Fruit fly (Drosophila melanogaster) whole organism, embryonic: ENCODE data around the gene Nepl13.

Source experiments
- Blimp-1 ChIP-seq: fragments of 200-800 bp; sonication (Bioruptor generic); optimal IDR thresholded peaks from 3 replicates; lab custom pipeline; 2018; ENCODE audit warnings: missing biosample characterization, missing genetic modification characterization, mild to moderate bottlenecking, moderate library complexity, missing genetic modification reagents
- CG10565 ChIP-seq: fragments of 200-800 bp; sonication (Bioruptor generic); optimal IDR thresholded peaks from 3 replicates; lab custom pipeline; 2016; ENCODE audit warnings: missing biosample characterization, mild to moderate bottlenecking, missing genetic modification characterization
- CG10654 ChIP-seq: fragments of 200-800 bp; sonication (Bioruptor generic); optimal IDR thresholded peaks from 2 replicates; lab custom pipeline; 2016; ENCODE audit warnings: missing biosample characterization, missing genetic modification characterization
- CG10959 ChIP-seq: fragments of 200-800 bp; sonication (Bioruptor generic); IDR thresholded peaks from 2 replicates; pipeline ENCODE4 v1.3.6; 2022; ENCODE audit warnings: missing biosample characterization, missing genetic modification characterization
- CG10979 ChIP-seq: fragments of 200-800 bp; sonication (Bioruptor generic); optimal IDR thresholded peaks from 2 replicates; lab custom pipeline; 2018; ENCODE audit warnings: missing biosample characterization, mild to moderate bottlenecking, missing genetic modification characterization, moderate library complexity
- CG13424 ChIP-seq: fragments of 200-800 bp; sonication (Bioruptor generic); optimal IDR thresholded peaks from 2 replicates; lab custom pipeline; 2019; ENCODE audit warnings: missing biosample characterization, mild to moderate bottlenecking, missing genetic modification characterization, moderate library complexity
- CG1602 ChIP-seq: fragments of 200-800 bp; sonication (Bioruptor generic); optimal IDR thresholded peaks from 3 replicates; lab custom pipeline; 2016; ENCODE audit warnings: missing biosample characterization, missing genetic modification characterization
- CG2712 ChIP-seq: fragments of 200-800 bp; optimal IDR thresholded peaks from 3 replicates; lab custom pipeline; 2019; ENCODE audit warnings: missing biosample characterization, mild to moderate bottlenecking, missing genetic modification characterization, moderate library complexity
- CG31224 ChIP-seq: fragments of 200-800 bp; sonication (Bioruptor generic); IDR thresholded peaks from 2 replicates; pipeline ENCODE4 v1.3.6; 2022; ENCODE audit warnings: missing biosample characterization, missing genetic modification characterization
- CG3726 ChIP-seq: fragments of 200-800 bp; sonication (Bioruptor generic); IDR thresholded peaks from 3 replicates; pipeline ENCODE4, ENCODE4 v1.3.6; 2022; ENCODE audit warnings: missing biosample characterization, missing genetic modification characterization
- CG4617 ChIP-seq: fragments of 200-800 bp; sonication (Bioruptor generic); optimal IDR thresholded peaks from 3 replicates; lab custom pipeline; 2016; ENCODE audit warnings: missing biosample characterization, missing genetic modification characterization, borderline replicate concordance
- CG6254 ChIP-seq: fragments of 200-800 bp; sonication (Bioruptor generic); optimal IDR thresholded peaks from 3 replicates; lab custom pipeline; 2017; ENCODE audit warnings: mild to moderate bottlenecking, missing biosample characterization, missing genetic modification reagents, missing genetic modification characterization
- CG6683 ChIP-seq: fragments of 200-800 bp; sonication (Bioruptor generic); optimal IDR thresholded peaks from 2 replicates; lab custom pipeline; 2017; ENCODE audit warnings: missing biosample characterization, mild to moderate bottlenecking, missing genetic modification characterization, missing genetic modification reagents
- CG6689 ChIP-seq: fragments of 200-800 bp; sonication (Bioruptor generic); IDR thresholded peaks from 2 replicates; pipeline ENCODE4 v1.3.6; 2022; ENCODE audit warnings: missing biosample characterization, missing genetic modification characterization
- CG8388 ChIP-seq: fragments of 200-800 bp; sonication (Bioruptor generic); optimal IDR thresholded peaks from 2 replicates; lab custom pipeline; 2019; ENCODE audit warnings: missing biosample characterization, mild to moderate bottlenecking, missing genetic modification characterization, moderate library complexity
- CG8478 ChIP-seq: fragments of >200 bp; optimal IDR thresholded peaks from 2 replicates; lab custom pipeline; 2018
- CG8765 ChIP-seq: fragments of 200-800 bp; sonication (Bioruptor generic); IDR thresholded peaks from 2 replicates; pipeline ENCODE4 v1.3.6; 2022; ENCODE audit warnings: missing biosample characterization, missing genetic modification characterization
- CG9215 ChIP-seq: fragments of 200-800 bp; sonication (Bioruptor generic); IDR thresholded peaks from 2 replicates; pipeline ENCODE4 v1.3.6; 2022; ENCODE audit warnings: missing biosample characterization, missing genetic modification characterization
- CrebB ChIP-seq: fragments of 200-800 bp; sonication (Bioruptor generic); optimal IDR thresholded peaks from 3 replicates; lab custom pipeline; 2018; ENCODE audit warnings: missing biosample characterization, mild to moderate bottlenecking, missing genetic modification characterization
- ERR ChIP-seq: fragments of 200-800 bp; sonication (Bioruptor generic); optimal IDR thresholded peaks from 2 replicates; lab custom pipeline; 2016; ENCODE audit warnings: missing biosample characterization, missing genetic modification characterization
- Ets97D ChIP-seq: fragments of 200-800 bp; sonication (Bioruptor generic); optimal IDR thresholded peaks from 3 replicates; lab custom pipeline; 2016; ENCODE audit warnings: missing biosample characterization, missing genetic modification characterization
- Fer1 ChIP-seq: fragments of 200-800 bp; sonication (Bioruptor generic); optimal IDR thresholded peaks from 2 replicates; lab custom pipeline; 2017; ENCODE audit warnings: missing biosample characterization, mild to moderate bottlenecking, missing genetic modification characterization
- Gug ChIP-seq: fragments of 200-800 bp; sonication (Bioruptor generic); IDR thresholded peaks from 4 replicates; pipeline ENCODE4 v1.3.6; 2022; ENCODE audit warnings: missing biosample characterization, missing genetic modification characterization
- H2.0 ChIP-seq: fragments of 200-800 bp; sonication (Bioruptor generic); IDR thresholded peaks from 2 replicates; pipeline ENCODE4 v1.3.6; 2022; ENCODE audit warnings: missing biosample characterization, missing genetic modification characterization
- Hand ChIP-seq: fragments of 200-800 bp; sonication (Bioruptor generic); optimal IDR thresholded peaks from 2 replicates; lab custom pipeline; 2017; ENCODE audit warnings: mild to moderate bottlenecking, missing biosample characterization, missing genetic modification reagents, missing genetic modification characterization
- Hr51 ChIP-seq, 2 experiments: fragments of 200-800 bp; sonication (Bioruptor generic); optimal IDR thresholded peaks; 2 replicates in 1 of 2; 3 replicates in 1 of 2; lab custom pipeline; 2016 to 2018; ENCODE audit warnings: missing biosample characterization in 2 of 2, missing genetic modification characterization in 2 of 2, mild to moderate bottlenecking in 1 of 2, moderate library complexity in 1 of 2
- MBD-R2 ChIP-seq: fragments of 200-800 bp; sonication (Bioruptor generic); IDR thresholded peaks from 2 replicates; pipeline ENCODE4 v1.3.6; 2022; ENCODE audit warnings: missing biosample characterization, missing genetic modification characterization
- NFAT ChIP-seq: fragments of 200-800 bp; sonication (Bioruptor generic); IDR thresholded peaks from 2 replicates; pipeline ENCODE4 v1.3.6; 2022; ENCODE audit warnings: missing biosample characterization, missing genetic modification characterization
- Nf-YA ChIP-seq: fragments of 200-800 bp; sonication (Bioruptor generic); IDR thresholded peaks from 2 replicates; pipeline ENCODE4 v1.3.6; 2022; ENCODE audit warnings: missing biosample characterization, missing genetic modification characterization
- Sox100B ChIP-seq: fragments of 200-800 bp; sonication (Bioruptor generic); optimal IDR thresholded peaks from 3 replicates; lab custom pipeline; 2018; ENCODE audit warnings: missing biosample characterization, mild to moderate bottlenecking, missing genetic modification characterization
- Tbp ChIP-seq: fragments of >200 bp; optimal IDR thresholded peaks from 2 replicates; lab custom pipeline; 2018; ENCODE audit warnings: missing biosample characterization, missing genetic modification characterization
- Xrp1 ChIP-seq: fragments of 200-800 bp; sonication (Bioruptor generic); IDR thresholded peaks from 2 replicates; pipeline ENCODE4 v1.3.6; 2022; ENCODE audit warnings: missing biosample characterization, missing genetic modification characterization
- chn ChIP-seq: fragments of 200-800 bp; sonication (Bioruptor generic); optimal IDR thresholded peaks from 2 replicates; lab custom pipeline; 2016; ENCODE audit warnings: missing biosample characterization, missing genetic modification characterization
- da ChIP-seq: fragments of 200-800 bp; sonication (Bioruptor generic); optimal IDR thresholded peaks from 2 replicates; lab custom pipeline; 2016; ENCODE audit warnings: missing biosample characterization, missing genetic modification characterization
- ewg ChIP-seq: fragments of 200-800 bp; sonication (Bioruptor generic); optimal IDR thresholded peaks from 3 replicates; lab custom pipeline; 2017; ENCODE audit warnings: mild to moderate bottlenecking, missing biosample characterization, missing genetic modification reagents, missing genetic modification characterization
- gcm2 ChIP-seq: fragments of 200-800 bp; sonication (Bioruptor generic); optimal IDR thresholded peaks from 2 replicates; lab custom pipeline; 2016; ENCODE audit warnings: missing biosample characterization, missing genetic modification characterization
- hbn ChIP-seq: fragments of 200-800 bp; sonication (Bioruptor generic); IDR thresholded peaks from 2 replicates; pipeline ENCODE4 v1.3.6; 2022; ENCODE audit warnings: missing biosample characterization, missing genetic modification characterization; ENCODE audit not compliant: partially characterized antibody
- kay ChIP-seq: fragments of 200-800 bp; sonication (Bioruptor generic); optimal IDR thresholded peaks from 2 replicates; lab custom pipeline; 2016; ENCODE audit warnings: missing biosample characterization, missing genetic modification characterization
- ken ChIP-seq: fragments of 200-800 bp; sonication (Bioruptor generic); IDR thresholded peaks from 3 replicates; pipeline ENCODE4 v1.3.6; 2022; ENCODE audit warnings: missing biosample characterization, missing genetic modification characterization
- lov ChIP-seq, 2 experiments: fragments of 200-800 bp in 1 of 2; fragments of >200 bp in 1 of 2; sonication (Bioruptor generic) in 1 of 2; IDR thresholded peaks in 1 of 2; optimal IDR thresholded peaks in 1 of 2; 2 replicates in 1 of 2; 3 replicates in 1 of 2; pipeline versions ENCODE4 v1.3.6 to Lab custom; 2017 to 2022; ENCODE audit warnings: missing biosample characterization in 1 of 2, missing genetic modification characterization in 1 of 2
- nerfin-1 ChIP-seq: fragments of 200-800 bp; sonication (Bioruptor generic); optimal IDR thresholded peaks from 3 replicates; lab custom pipeline; 2019; ENCODE audit warnings: missing biosample characterization, mild to moderate bottlenecking, missing genetic modification characterization, moderate library complexity
- nom ChIP-seq: fragments of 200-800 bp; sonication (Bioruptor generic); optimal IDR thresholded peaks from 2 replicates; lab custom pipeline; 2017; ENCODE audit warnings: missing biosample characterization, missing genetic modification characterization, mild to moderate bottlenecking, moderate library complexity, missing genetic modification reagents
- odd ChIP-seq: fragments of 200-800 bp; sonication (Bioruptor generic); optimal IDR thresholded peaks from 2 replicates; lab custom pipeline; 2017; ENCODE audit warnings: missing biosample characterization, mild to moderate bottlenecking, missing genetic modification characterization
- onecut ChIP-seq: fragments of 200-800 bp; sonication (Bioruptor generic); IDR thresholded peaks from 2 replicates; pipeline ENCODE4 v1.3.6; 2022; ENCODE audit warnings: missing biosample characterization, missing genetic modification characterization
- pfk ChIP-seq: fragments of 200-800 bp; sonication (Bioruptor generic); optimal IDR thresholded peaks from 2 replicates; lab custom pipeline; 2018; ENCODE audit warnings: missing biosample characterization, mild to moderate bottlenecking, missing genetic modification characterization, moderate library complexity
- psq ChIP-seq: fragments of 200-800 bp; sonication (Bioruptor generic); optimal IDR thresholded peaks from 2 replicates; lab custom pipeline; 2017; ENCODE audit warnings: missing biosample characterization, missing genetic modification characterization
- unpg ChIP-seq: fragments of 200-800 bp; sonication (Bioruptor generic); optimal IDR thresholded peaks from 3 replicates; lab custom pipeline; 2018; ENCODE audit warnings: missing biosample characterization, mild to moderate bottlenecking, missing genetic modification characterization, moderate library complexity
- wdn ChIP-seq: fragments of 200-800 bp; sonication (Bioruptor generic); IDR thresholded peaks from 2 replicates; pipeline ENCODE4 v1.3.6; 2022; ENCODE audit warnings: missing biosample characterization, missing genetic modification characterization
- z ChIP-seq: fragments of 200-800 bp; sonication (Bioruptor generic); IDR thresholded peaks from 3 replicates; pipeline ENCODE4 v1.3.6; 2022; ENCODE audit warnings: missing biosample characterization, missing genetic modification characterization
- zfh2 ChIP-seq: fragments of 200-800 bp; sonication (Bioruptor generic); optimal IDR thresholded peaks from 2 replicates; lab custom pipeline; 2016; ENCODE audit warnings: missing biosample characterization, missing genetic modification characterization

The Nepl13 gene

dm6 chr3R:22750534-22750947 lies 10.3 kb downstream of the Nepl13 start, which contains the start of the genes rumi, CG7029 and Usp12-46 (continued):
- TF ChIP-seq CG1602 (GFP tag; lab: Kevin White, UChicago) (peak; percentile 90), z (no peak), Ets97D (GFP tag; lab: Kevin White, UChicago) (peak; percentile 89), Hr51 (GFP tag; optimal IDR thresholded peaks at IDR 0.05; lab: Kevin White, UChicago) (peak; percentile 86 to 90), Nf-YA (peak; percentile 74), ewg (GFP tag; lab: Kevin White, UChicago) (peak; percentile 67), nerfin-1 (tag; lab: Kevin White, UChicago) (peak; percentile 78), hbn (GFP tag; lab: Robert Waterston, UW) (peak; percentile 75), CG10654 (GFP tag; lab: Kevin White, UChicago) (peak; percentile 87), ken (GFP tag; lab: Robert Waterston, UW) (peak; percentile 89), pfk (GFP tag; lab: Kevin White, UChicago) (peak; percentile 38), onecut (GFP tag; lab: Robert Waterston, UW) (peak; percentile 71), chn (GFP tag; lab: Kevin White, UChicago) (peak; percentile 90), CG10565 (GFP tag; lab: Kevin White, UChicago) (peak; percentile 56), CG6254 (GFP tag; lab: Kevin White, UChicago) (peak; percentile 72), Hand (GFP tag; lab: Kevin White, UChicago) (peak; percentile 44), MBD-R2 (GFP tag; lab: Robert Waterston, UW) (peak; percentile 92), da (GFP tag; lab: Kevin White, UChicago) (peak; percentile 85), CG3726 (GFP tag; lab: Robert Waterston, UW) (peak; percentile 76; the same call in 2 of the 3 replicates), CG13424 (tag; lab: Kevin White, UChicago) (peak; percentile 90), CG2712 (tag; lab: Kevin White, UChicago) (peak; percentile 91), CG9215 (GFP tag; lab: Robert Waterston, UW) (peak; percentile 77), CrebB (tag; lab: Kevin White, UChicago) (peak; percentile 74), Tbp (GFP tag; lab: Kevin White, UChicago) (no peak), NFAT (peak; percentile 84), unpg (GFP tag; lab: Kevin White, UChicago) (peak; percentile 89), psq (GFP tag; lab: Kevin White, UChicago) (peak; percentile 64), Sox100B (no peak), gcm2 (GFP tag; lab: Kevin White, UChicago) (peak; percentile 67), CG6689 (peak; percentile 88), CG31224 (GFP tag; lab: Robert Waterston, UW) (peak; percentile 58; the same call in 1 of the 2 replicates), Blimp-1 (peak; percentile 78), nom (GFP tag; lab: Kevin White, UChicago) (peak; percentile 58), kay (GFP tag; lab: Kevin White, UChicago) (peak; percentile 79), CG4617 (GFP tag; lab: Kevin White, UChicago) (peak; percentile 85), CG6683 (GFP tag; lab: Kevin White, UChicago) (peak; percentile 43), ERR (GFP tag; lab: Kevin White, UChicago) (peak; percentile 83), CG8478 (lab: Kevin White, UChicago) (no peak), odd (GFP tag; lab: Kevin White, UChicago) (no peak), CG8765 (GFP tag; lab: Robert Waterston, UW) (peak; percentile 82), Xrp1 (GFP tag; lab: Robert Waterston, UW) (peak; percentile 88), Gug (peak; percentile 77; the same call in 3 of the 4 replicates), lov (optimal IDR thresholded peaks at IDR 0.05; lab: Kevin White, UChicago) (no peak), lov (GFP tag; IDR thresholded peaks at IDR 0.05; lab: Robert Waterston, UW) (peak; percentile 84; the same call in 2 of the 3 replicates), H2.0 (GFP tag; lab: Robert Waterston, UW) (peak; percentile 83), CG8388 (GFP tag; lab: Kevin White, UChicago) (peak; percentile 86), CG10959 (GFP tag; lab: Robert Waterston, UW) (peak; percentile 73), wdn (peak; percentile 71), Fer1 (GFP tag; lab: Kevin White, UChicago) (peak; percentile 75), zfh2 (GFP tag; lab: Kevin White, UChicago) (peak; percentile 93), CG10979 (peak; percentile 81)
